Fruit fly (Drosophila melanogaster) whole organism, embryonic: ENCODE results near the gene Tsp68C.

Source experiments
- Ada2b ChIP-seq: fragments of 200-800 bp; sonication (Bioruptor generic); IDR thresholded peaks from 2 replicates; pipeline ENCODE4 v1.3.6; 2022; ENCODE audit warnings: missing biosample characterization, missing genetic modification characterization
- Atf3 ChIP-seq: fragments of 200-800 bp; sonication (Bioruptor generic); optimal IDR thresholded peaks from 3 replicates; lab custom pipeline; 2016; ENCODE audit warnings: missing biosample characterization, missing genetic modification characterization
- Awh ChIP-seq: fragments of 200-800 bp; sonication (Bioruptor generic); IDR thresholded peaks from 2 replicates; pipeline ENCODE4, ENCODE4 v1.3.6; 2022; ENCODE audit warnings: missing biosample characterization, missing genetic modification characterization
- CG10366 ChIP-seq: fragments of 200-800 bp; sonication (Bioruptor generic); IDR thresholded peaks from 2 replicates; pipeline ENCODE4 v1.3.6; 2022; ENCODE audit warnings: missing biosample characterization, missing genetic modification characterization
- CG11085 ChIP-seq: fragments of 200-800 bp; sonication (Bioruptor generic); IDR thresholded peaks from 2 replicates; pipeline ENCODE4 v1.3.6; 2022; ENCODE audit warnings: missing biosample characterization, missing genetic modification characterization
- CG11456 ChIP-seq: fragments of 200-800 bp; sonication (Bioruptor generic); IDR thresholded peaks from 3 replicates; pipeline ENCODE4 v1.3.6; 2022; ENCODE audit warnings: missing biosample characterization, missing genetic modification characterization
- CG12659 ChIP-seq: fragments of 200-800 bp; sonication (Bioruptor generic); optimal IDR thresholded peaks from 3 replicates; lab custom pipeline; 2017; ENCODE audit warnings: mild to moderate bottlenecking, missing biosample characterization, missing genetic modification reagents, missing genetic modification characterization
- CG14050 ChIP-seq: fragments of 200-800 bp; sonication (Bioruptor generic); IDR thresholded peaks from 3 replicates; pipeline ENCODE4 v1.3.6; 2022; ENCODE audit warnings: missing biosample characterization, missing genetic modification characterization
- CG1602 ChIP-seq: fragments of 200-800 bp; sonication (Bioruptor generic); optimal IDR thresholded peaks from 3 replicates; lab custom pipeline; 2016; ENCODE audit warnings: missing biosample characterization, missing genetic modification characterization
- CG1603 ChIP-seq: fragments of 200-800 bp; sonication (Bioruptor generic); optimal IDR thresholded peaks from 2 replicates; lab custom pipeline; 2019; ENCODE audit warnings: missing biosample characterization, mild to moderate bottlenecking, missing genetic modification characterization, moderate library complexity
- CG18619 ChIP-seq: fragments of 200-800 bp; sonication (Bioruptor generic); optimal IDR thresholded peaks from 3 replicates; lab custom pipeline; 2017; ENCODE audit warnings: missing biosample characterization, mild to moderate bottlenecking, missing genetic modification characterization
- CG18764 ChIP-seq: fragments of 200-800 bp; sonication (Bioruptor generic); optimal IDR thresholded peaks from 3 replicates; lab custom pipeline; 2016; ENCODE audit warnings: missing biosample characterization, missing genetic modification characterization
- CG2116 ChIP-seq: fragments of 200-800 bp; sonication (Bioruptor generic); optimal IDR thresholded peaks from 3 replicates; lab custom pipeline; 2018; ENCODE audit warnings: missing biosample characterization, mild to moderate bottlenecking, missing genetic modification characterization
- CG2199 ChIP-seq: fragments of 200-800 bp; sonication (Bioruptor generic); IDR thresholded peaks from 3 replicates; pipeline ENCODE4 v1.3.6; 2022; ENCODE audit warnings: missing biosample characterization, missing genetic modification characterization
- CG5180 ChIP-seq: fragments of 200-800 bp; sonication (Bioruptor generic); optimal IDR thresholded peaks from 3 replicates; lab custom pipeline; 2017; ENCODE audit warnings: missing biosample characterization, missing genetic modification characterization, mild to moderate bottlenecking, moderate library complexity, missing genetic modification reagents
- CG6683 ChIP-seq: fragments of 200-800 bp; sonication (Bioruptor generic); optimal IDR thresholded peaks from 2 replicates; lab custom pipeline; 2017; ENCODE audit warnings: missing biosample characterization, mild to moderate bottlenecking, missing genetic modification characterization, missing genetic modification reagents
- CG7372 ChIP-seq: fragments of 200-800 bp; sonication (Bioruptor generic); IDR thresholded peaks from 2 replicates; pipeline ENCODE4 v1.3.6; 2022; ENCODE audit warnings: missing biosample characterization, missing genetic modification characterization
- CG8478 ChIP-seq: fragments of >200 bp; optimal IDR thresholded peaks from 2 replicates; lab custom pipeline; 2018
- CG9727 ChIP-seq: fragments of 200-800 bp; sonication (Bioruptor generic); optimal IDR thresholded peaks from 3 replicates; lab custom pipeline; 2017; ENCODE audit warnings: missing biosample characterization, mild to moderate bottlenecking, missing genetic modification characterization
- CG9932 ChIP-seq: fragments of 200-800 bp; sonication (Bioruptor generic); IDR thresholded peaks from 2 replicates; pipeline ENCODE4 v1.3.6; 2022; ENCODE audit warnings: missing biosample characterization, missing genetic modification characterization
- Chrac-16 ChIP-seq: fragments of 200-800 bp; sonication (Bioruptor generic); optimal IDR thresholded peaks from 3 replicates; lab custom pipeline; 2016; ENCODE audit warnings: missing biosample characterization, missing genetic modification characterization
- E2f2 ChIP-seq: fragments of 200-800 bp; sonication (Bioruptor generic); IDR thresholded peaks from 2 replicates; pipeline ENCODE4 v1.3.6; 2022; ENCODE audit warnings: missing biosample characterization, missing genetic modification characterization
- ERR ChIP-seq: fragments of 200-800 bp; sonication (Bioruptor generic); optimal IDR thresholded peaks from 2 replicates; lab custom pipeline; 2016; ENCODE audit warnings: missing biosample characterization, missing genetic modification characterization
- Ets65A ChIP-seq: fragments of 200-800 bp; sonication (Bioruptor generic); peaks from one replicate; lab custom pipeline; 2016; ENCODE audit warnings: missing biosample characterization, missing genetic modification characterization
- HLH54F ChIP-seq: fragments of 200-800 bp; sonication (Bioruptor generic); optimal IDR thresholded peaks from 3 replicates; lab custom pipeline; 2016; ENCODE audit warnings: missing biosample characterization, missing genetic modification characterization
- Kr ChIP-seq: fragments of 200-800 bp; sonication (Bioruptor generic); optimal IDR thresholded peaks from 2 replicates; lab custom pipeline; 2017; ENCODE audit warnings: missing biosample characterization, mild to moderate bottlenecking, missing genetic modification characterization
- Lim3 ChIP-seq: fragments of 200-800 bp; sonication (Bioruptor generic); IDR thresholded peaks from 2 replicates; pipeline ENCODE4 v1.3.6; 2022; ENCODE audit warnings: missing biosample characterization, missing genetic modification characterization
- MTF-1 ChIP-seq: fragments of 200-800 bp; sonication (Bioruptor generic); optimal IDR thresholded peaks from 2 replicates; lab custom pipeline; 2018; ENCODE audit warnings: missing biosample characterization, mild to moderate bottlenecking, missing genetic modification characterization, borderline replicate concordance
- Max ChIP-seq: fragments of 200-800 bp; sonication (Bioruptor generic); optimal IDR thresholded peaks from 2 replicates; lab custom pipeline; 2016; ENCODE audit warnings: missing biosample characterization, mild to moderate bottlenecking, missing genetic modification characterization
- Meics ChIP-seq: fragments of 200-800 bp; sonication (Bioruptor generic); optimal IDR thresholded peaks from 2 replicates; lab custom pipeline; 2017; ENCODE audit warnings: missing biosample characterization, mild to moderate bottlenecking, missing genetic modification characterization
- NC2β ChIP-seq: fragments of 200-800 bp; sonication (Bioruptor generic); optimal IDR thresholded peaks from 2 replicates; lab custom pipeline; 2016; ENCODE audit warnings: missing biosample characterization, missing genetic modification characterization
- Nf-YA ChIP-seq: fragments of 200-800 bp; sonication (Bioruptor generic); IDR thresholded peaks from 2 replicates; pipeline ENCODE4 v1.3.6; 2022; ENCODE audit warnings: missing biosample characterization, missing genetic modification characterization
- Pdp1 ChIP-seq, 2 experiments: fragments of 200-800 bp; sonication (Bioruptor generic); optimal IDR thresholded peaks; 3 replicates each; lab custom pipeline; 2016; ENCODE audit warnings: missing biosample characterization in 2 of 2, missing genetic modification characterization in 2 of 2, mild to moderate bottlenecking in 1 of 2, moderate library complexity in 1 of 2
- Tbp ChIP-seq: fragments of >200 bp; optimal IDR thresholded peaks from 2 replicates; lab custom pipeline; 2018; ENCODE audit warnings: missing biosample characterization, missing genetic modification characterization
- ac ChIP-seq: fragments of 200-800 bp; sonication (Bioruptor generic); optimal IDR thresholded peaks from 3 replicates; lab custom pipeline; 2017; ENCODE audit warnings: missing biosample characterization, mild to moderate bottlenecking, missing genetic modification characterization
- ato ChIP-seq: fragments of 200-800 bp; sonication (Bioruptor generic); IDR thresholded peaks from 2 replicates; pipeline ENCODE4 v1.3.6; 2022; ENCODE audit warnings: missing biosample characterization, missing genetic modification characterization; ENCODE audit not compliant: partially characterized antibody
- chm ChIP-seq: fragments of 200-800 bp; sonication (Bioruptor generic); IDR thresholded peaks from 2 replicates; pipeline ENCODE4 v1.3.6; 2022; ENCODE audit warnings: missing biosample characterization, missing genetic modification characterization
- crp ChIP-seq, 2 experiments: fragments of 200-800 bp; sonication (Bioruptor generic); optimal IDR thresholded peaks; 2 replicates in 1 of 2; 3 replicates in 1 of 2; lab custom pipeline; 2017; ENCODE audit warnings: missing biosample characterization in 2 of 2, missing genetic modification characterization in 2 of 2, mild to moderate bottlenecking in 1 of 2, moderate library complexity in 1 of 2
- dmrt99B ChIP-seq: fragments of 200-800 bp; sonication (Bioruptor generic); optimal IDR thresholded peaks from 2 replicates; lab custom pipeline; 2018; ENCODE audit warnings: missing biosample characterization, mild to moderate bottlenecking, missing genetic modification characterization, moderate library complexity
- en ChIP-seq: fragments of 200-800 bp; sonication (Bioruptor generic); optimal IDR thresholded peaks from 2 replicates; lab custom pipeline; 2016; ENCODE audit warnings: missing biosample characterization, missing genetic modification characterization
- fu2 ChIP-seq: fragments of 200-800 bp; sonication (Bioruptor generic); optimal IDR thresholded peaks from 2 replicates; lab custom pipeline; 2016; ENCODE audit warnings: missing biosample characterization, missing genetic modification characterization
- grau ChIP-seq: fragments of 200-800 bp; optimal IDR thresholded peaks from 3 replicates; lab custom pipeline; 2019; ENCODE audit warnings: missing biosample characterization, mild to moderate bottlenecking, missing genetic modification characterization, moderate library complexity
- luna ChIP-seq: fragments of 200-800 bp; sonication (Bioruptor generic); optimal IDR thresholded peaks from 2 replicates; lab custom pipeline; 2016; ENCODE audit warnings: missing biosample characterization, missing genetic modification characterization
- mam ChIP-seq: fragments of 200-800 bp; sonication (Bioruptor generic); optimal IDR thresholded peaks from 3 replicates; lab custom pipeline; 2016; ENCODE audit warnings: missing biosample characterization, missing genetic modification characterization
- p53 ChIP-seq: fragments of 200-800 bp; sonication (Bioruptor generic); optimal IDR thresholded peaks from 2 replicates; lab custom pipeline; 2016; ENCODE audit warnings: missing biosample characterization, missing genetic modification characterization
- pfk ChIP-seq: fragments of 200-800 bp; sonication (Bioruptor generic); optimal IDR thresholded peaks from 2 replicates; lab custom pipeline; 2018; ENCODE audit warnings: missing biosample characterization, mild to moderate bottlenecking, missing genetic modification characterization, moderate library complexity
- sim ChIP-seq: fragments of 200-800 bp; sonication (Bioruptor generic); IDR thresholded peaks from 2 replicates; pipeline ENCODE4 v1.3.6; 2022; ENCODE audit warnings: missing biosample characterization, missing genetic modification characterization
- stwl ChIP-seq: fragments of 200-800 bp; sonication (Bioruptor generic); optimal IDR thresholded peaks from 3 replicates; lab custom pipeline; 2018; ENCODE audit warnings: missing biosample characterization, mild to moderate bottlenecking, missing genetic modification characterization, moderate library complexity
- tx ChIP-seq: fragments of 200-800 bp; sonication (Bioruptor generic); optimal IDR thresholded peaks from 2 replicates; lab custom pipeline; 2016; ENCODE audit warnings: missing biosample characterization, missing genetic modification characterization
- usp ChIP-seq: fragments of >200 bp; optimal IDR thresholded peaks from 2 replicates; lab custom pipeline; 2017; ENCODE audit warnings: missing biosample characterization, missing genetic modification characterization
- vnd ChIP-seq: fragments of 200-800 bp; sonication (Bioruptor generic); IDR thresholded peaks from 3 replicates; pipeline ENCODE4 v1.3.6; 2022; ENCODE audit warnings: missing biosample characterization, missing genetic modification characterization; ENCODE audit not compliant: partially characterized antibody
- vvl ChIP-seq: fragments of 200-800 bp; sonication (Bioruptor generic); IDR thresholded peaks from 2 replicates; pipeline ENCODE4 v1.3.6; 2022; ENCODE audit warnings: missing biosample characterization, missing genetic modification characterization

Gene Tsp68C

dm6 chr3L:13865484-13865883 is 22.0 kb downstream of the Tsp68C start (continued):
- TF ChIP-seq fu2 (GFP tag; lab: Kevin White, UChicago) (no peak), mam (GFP tag; lab: Kevin White, UChicago) (no peak), vnd (GFP tag; lab: Robert Waterston, UW) (no peak), CG5180 (GFP tag; lab: Kevin White, UChicago) (peak; percentile 61), Ada2b (GFP tag; lab: Robert Waterston, UW) (no peak), ato (GFP tag; lab: Robert Waterston, UW) (no peak), stwl (peak; percentile 58), tx (GFP tag; lab: Kevin White, UChicago) (no peak), ac (GFP tag; lab: Kevin White, UChicago) (peak; percentile 94), sim (no peak), Nf-YA (GFP tag; lab: Robert Waterston, UW) (no peak), CG9932 (no peak), luna (no peak), Chrac-16 (no peak), Max (GFP tag; lab: Kevin White, UChicago) (peak; percentile 49), CG1603 (peak; percentile 93), CG8478 (no peak), CG2116 (GFP tag; lab: Kevin White, UChicago) (peak; percentile 55), CG2199 (GFP tag; lab: Robert Waterston, UW) (0 out of 3 replicates have a peak, but pooled peaks have one; percentile 13), en (GFP tag; lab: Kevin White, UChicago) (peak; percentile 75), E2f2 (no peak), Atf3 (GFP tag; lab: Kevin White, UChicago) (peak; percentile 33), CG6683 (GFP tag; lab: Kevin White, UChicago) (peak; percentile 10), CG7372 (no peak), CG1602 (GFP tag; lab: Kevin White, UChicago) (peak; percentile 66), Pdp1 (GFP tag; optimal IDR thresholded peaks at IDR 0.05; lab: Kevin White, UChicago) (peak; percentile 19 to 62), CG14050 (GFP tag; lab: Robert Waterston, UW) (no peak; the same call in 2 of the 3 replicates), grau (tag; lab: Kevin White, UChicago) (peak; percentile 60), CG10366 (no peak), Meics (GFP tag; lab: Kevin White, UChicago) (no peak), Awh (GFP tag; lab: Robert Waterston, UW) (peak; percentile 58; the same call in 1 of the 2 replicates), ERR (GFP tag; lab: Kevin White, UChicago) (no peak), CG11085 (no peak), HLH54F (no peak), CG12659 (GFP tag; lab: Kevin White, UChicago) (peak; percentile 39), p53 (GFP tag; lab: Kevin White, UChicago) (peak; percentile 24), usp (GFP tag; lab: Kevin White, UChicago) (no peak), CG9727 (GFP tag; lab: Kevin White, UChicago) (peak; percentile 31), MTF-1 (GFP tag; lab: Kevin White, UChicago) (peak; percentile 91), chm (GFP tag; lab: Robert Waterston, UW) (no peak; the same call in 1 of the 2 replicates), CG11456 (GFP tag; lab: Robert Waterston, UW) (no peak), dmrt99B (tag; lab: Kevin White, UChicago) (peak; percentile 75), NC2β (GFP tag; lab: Kevin White, UChicago) (peak; percentile 76), CG18764 (GFP tag; lab: Kevin White, UChicago) (peak; percentile 77), Ets65A (GFP tag; lab: Kevin White, UChicago) (no peak), crp (GFP tag; optimal IDR thresholded peaks at IDR 0.05; lab: Kevin White, UChicago) (no peak), pfk (GFP tag; lab: Kevin White, UChicago) (peak; percentile 46), Tbp (no peak), Lim3 (GFP tag; lab: Robert Waterston, UW) (no peak), CG18619 (GFP tag; lab: Kevin White, UChicago) (peak; percentile 59), Kr (GFP tag; lab: Kevin White, UChicago) (peak; percentile 95), vvl (no peak)
